Fruit fly (Drosophila melanogaster): ENCODE measurements around the gene ND-PDSW.
A peak's percentile ranks its signal among the peaks of the same experiment; 100 is the strongest.

Gene ND-PDSW

DNA sequence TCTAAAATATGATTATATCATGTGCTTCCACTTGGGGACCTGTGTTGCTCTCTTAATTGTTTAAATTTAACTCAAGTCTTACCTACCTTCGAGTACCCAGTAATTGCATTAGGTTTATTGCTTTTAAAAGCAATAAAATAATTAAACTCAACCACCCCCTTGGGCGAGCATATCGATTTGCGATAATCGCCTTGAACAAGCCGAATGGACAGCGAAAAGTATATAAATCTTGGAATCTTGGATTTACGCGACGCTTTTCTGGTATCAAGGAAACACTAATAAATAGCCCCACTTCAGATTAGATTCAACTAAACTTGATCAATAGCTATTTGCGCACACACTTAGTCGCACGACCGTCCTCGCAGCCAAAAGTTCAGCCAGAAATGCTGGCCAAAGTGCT is 20.3 kb upstream of the ND-PDSW start, which contains the start of gene CG2772:
Gene CG2772 (plus strand): TSS at position 338 of the 400 bp plus-strand sequence.
- no peak for TF ChIP-seq fd96Ca (GFP tag; IDR thresholded peaks at IDR 0.05)
- TF ChIP-seq CG15710 (tag; optimal IDR thresholded peaks at IDR 0.05) = no peak
- TF ChIP-seq CG4496 (GFP tag; IDR thresholded peaks at IDR 0.05) = no peak
- TF ChIP-seq CG10348 (GFP tag; IDR thresholded peaks at IDR 0.05) = no peak
- no peak for TF ChIP-seq Pif1A (GFP tag; optimal IDR thresholded peaks at IDR 0.05)
- TF ChIP-seq gl (tag; optimal IDR thresholded peaks at IDR 0.05) = no peak
- no peak for TF ChIP-seq CG17806 (tag; optimal IDR thresholded peaks at IDR 0.05)
- no peak for TF ChIP-seq CG32121 (GFP tag; IDR thresholded peaks at IDR 0.05)
- TF ChIP-seq D1 (tag; optimal IDR thresholded peaks at IDR 0.05) = no peak
- TF ChIP-seq CG9948 (tag; optimal IDR thresholded peaks at IDR 0.05) = no peak
- TF ChIP-seq Ets98B (GFP tag; IDR thresholded peaks at IDR 0.05) = no peak
- no peak for TF ChIP-seq CG34367 (tag; optimal IDR thresholded peaks at IDR 0.05)
- no peak for TF ChIP-seq CG8301 (tag; optimal IDR thresholded peaks at IDR 0.05)

DNA sequence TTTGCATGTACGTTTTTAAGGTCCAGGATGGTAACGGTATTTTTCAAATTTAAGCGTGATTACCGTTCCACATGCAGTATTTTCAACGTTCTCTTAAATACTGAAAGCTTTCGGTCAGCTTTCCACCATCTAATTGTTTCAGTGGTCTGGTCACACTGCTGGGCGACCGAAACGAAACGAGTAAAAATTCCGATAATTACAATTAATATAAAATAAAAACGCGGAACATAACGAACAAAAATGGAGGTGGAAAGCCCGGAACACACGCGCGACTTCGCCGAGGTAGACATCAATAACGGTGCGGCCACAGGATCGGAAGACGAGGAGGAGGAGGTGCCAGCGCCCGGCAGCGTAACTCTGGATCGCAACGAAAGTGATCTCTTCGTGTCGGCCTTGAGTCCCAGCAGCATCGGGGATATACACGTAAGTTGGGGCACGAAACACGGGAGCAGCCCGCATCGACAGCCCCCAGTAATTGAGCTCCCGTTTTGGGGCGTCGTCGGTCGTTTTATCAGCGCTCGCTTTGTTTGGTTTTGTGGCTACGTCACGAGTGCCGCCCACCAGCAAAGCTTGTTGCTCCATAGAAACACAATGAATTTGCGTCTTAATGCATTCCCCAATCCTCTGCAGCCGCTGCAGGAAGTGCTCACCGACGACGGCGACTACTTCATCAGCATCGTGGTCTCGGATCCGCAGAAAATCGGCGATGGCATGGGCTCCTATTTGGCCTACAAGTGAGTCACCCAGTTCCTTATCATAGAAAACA is 16.2 kb upstream of the ND-PDSW start, which contains the start of gene Snx1:
Gene Snx1 (plus strand): TSS at position 129 of the 766 bp plus-strand sequence.
- TF ChIP-seq CG9948 (tag; optimal IDR thresholded peaks at IDR 0.05) (no peak), CG12605 (GFP tag; IDR thresholded peaks at IDR 0.05) (no peak), Ets98B (GFP tag; IDR thresholded peaks at IDR 0.05) (no peak), CG10348 (GFP tag; IDR thresholded peaks at IDR 0.05) (no peak), CG32121 (GFP tag; IDR thresholded peaks at IDR 0.05) (no peak), CG14655 (GFP tag; optimal IDR thresholded peaks at IDR 0.05) (no peak)

DNA sequence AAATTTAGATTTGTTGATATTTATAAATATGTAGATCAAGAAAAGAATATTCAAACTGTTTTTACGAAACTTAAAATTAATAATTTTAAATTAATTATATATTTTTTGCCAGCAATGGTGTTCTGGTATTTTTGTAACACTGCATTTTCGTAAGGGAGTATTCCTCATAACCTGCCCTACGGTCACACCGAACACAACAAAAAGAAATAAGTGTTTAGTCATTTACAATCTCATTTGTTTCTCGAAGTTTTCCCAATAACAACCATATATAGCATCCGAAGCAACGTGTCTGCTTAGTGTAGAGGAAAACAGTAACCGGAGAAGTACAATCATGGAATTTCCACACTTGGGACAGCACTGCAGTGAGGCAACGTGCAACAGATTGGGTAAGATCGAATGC is 13.7 kb upstream of the ND-PDSW start, which contains the start of gene CG12795:
Gene CG12795 (plus strand): TSS at position 181 of the 400 bp plus-strand sequence.
- no peak for TF ChIP-seq Pif1B (GFP tag; optimal IDR thresholded peaks at IDR 0.05)
- TF ChIP-seq CG8301 (tag; optimal IDR thresholded peaks at IDR 0.05) = no peak
- no peak for TF ChIP-seq gl (tag; optimal IDR thresholded peaks at IDR 0.05)
- no peak for TF ChIP-seq CG10348 (GFP tag; IDR thresholded peaks at IDR 0.05)
- no peak for TF ChIP-seq CG12605 (GFP tag; IDR thresholded peaks at IDR 0.05)
- no peak for TF ChIP-seq CG9948 (tag; optimal IDR thresholded peaks at IDR 0.05)
- no peak for TF ChIP-seq CG8159 (tag; optimal IDR thresholded peaks at IDR 0.05)
- TF ChIP-seq Pif1A (GFP tag; optimal IDR thresholded peaks at IDR 0.05) = no peak

DNA sequence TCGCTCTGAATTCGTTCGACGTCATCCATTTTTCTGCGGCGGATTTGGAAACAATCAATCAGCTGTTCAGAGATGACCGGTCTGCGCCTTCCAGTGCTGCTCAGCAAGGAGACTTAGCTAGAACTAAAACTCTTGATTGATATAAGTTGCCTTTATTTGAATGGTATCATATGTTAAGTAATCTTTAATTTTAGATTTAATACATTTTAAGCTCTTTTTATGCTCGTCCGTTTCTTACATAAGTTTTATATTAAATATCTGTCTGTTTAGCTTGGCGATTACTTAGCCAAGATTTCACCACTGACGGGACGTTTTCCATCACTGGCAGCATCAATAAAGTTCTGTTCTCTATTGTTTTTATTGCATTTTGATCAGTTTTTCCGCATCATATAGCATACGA is 8.9 kb upstream of the ND-PDSW start, which contains the start of the genes Cog3 and Sec5:
Gene Cog3 (minus strand): TSS at position 58 of the 400 bp plus-strand sequence.
Gene Sec5 (plus strand): TSS at position 296 of the 400 bp plus-strand sequence.
- no peak for TF ChIP-seq CG13204 (GFP tag; optimal IDR thresholded peaks at IDR 0.05)
- TF ChIP-seq CG8301 (tag; optimal IDR thresholded peaks at IDR 0.05) = no peak
- peak; percentile 47 for TF ChIP-seq CG9948 (tag; optimal IDR thresholded peaks at IDR 0.05)
- no peak for TF ChIP-seq CG34367 (tag; optimal IDR thresholded peaks at IDR 0.05)
- TF ChIP-seq CG10348 (GFP tag; IDR thresholded peaks at IDR 0.05) = no peak
- peak; percentile 59; the same call in 2 of the 3 replicates for TF ChIP-seq fd96Ca (GFP tag; IDR thresholded peaks at IDR 0.05)
- no peak for TF ChIP-seq EcR (GFP tag; optimal IDR thresholded peaks at IDR 0.05)
- no peak for TF ChIP-seq CG8159 (tag; optimal IDR thresholded peaks at IDR 0.05)
- no peak for TF ChIP-seq Pif1B (GFP tag; optimal IDR thresholded peaks at IDR 0.05)
- TF ChIP-seq CG17806 (tag; optimal IDR thresholded peaks at IDR 0.05) = peak; percentile 48
- TF ChIP-seq CG15710 (tag; optimal IDR thresholded peaks at IDR 0.05) = peak; percentile 73
- no peak; the same call in 1 of the 2 replicates for TF ChIP-seq Ets98B (GFP tag; IDR thresholded peaks at IDR 0.05)
- TF ChIP-seq CG14655 (GFP tag; optimal IDR thresholded peaks at IDR 0.05) = no peak
- peak; percentile 55; the same call in 2 of the 3 replicates for TF ChIP-seq CG4496 (GFP tag; IDR thresholded peaks at IDR 0.05)
- TF ChIP-seq D1 (tag; optimal IDR thresholded peaks at IDR 0.05) = no peak
- TF ChIP-seq CG32121 (GFP tag; IDR thresholded peaks at IDR 0.05) = peak; percentile 63
- TF ChIP-seq Snoo (tag; optimal IDR thresholded peaks at IDR 0.05) = peak; percentile 59
- TF ChIP-seq gl (tag; optimal IDR thresholded peaks at IDR 0.05) = no peak
- no peak for TF ChIP-seq Pif1A (GFP tag; optimal IDR thresholded peaks at IDR 0.05)
- no peak for TF ChIP-seq rn (GFP tag; IDR thresholded peaks at IDR 0.05)
- no peak for TF ChIP-seq CG12605 (GFP tag; IDR thresholded peaks at IDR 0.05)

DNA sequence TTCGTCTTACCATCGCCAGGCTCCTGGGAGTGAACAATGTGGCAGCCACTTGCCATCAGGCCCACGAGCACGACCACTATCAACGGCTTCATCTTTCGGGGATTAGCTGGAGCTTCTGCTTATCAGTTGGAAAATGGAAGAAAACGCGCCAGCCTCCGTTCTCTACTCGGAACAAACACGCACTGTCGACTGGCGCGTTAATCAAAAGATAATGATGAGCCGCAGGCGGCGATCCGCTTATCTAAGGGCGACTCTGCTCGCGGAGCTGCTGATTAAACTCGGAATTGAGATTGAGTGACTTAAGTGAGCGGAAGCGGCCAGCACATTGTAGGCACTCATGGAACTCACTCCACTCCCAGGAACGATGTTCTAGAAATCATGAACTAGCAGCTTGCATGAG is 4.2 kb upstream of the ND-PDSW start, which contains the start of gene CG3246:
Gene CG3246 (minus strand): TSS at position 193 of the 400 bp plus-strand sequence.
- TF ChIP-seq EcR (GFP tag; optimal IDR thresholded peaks at IDR 0.05) (no peak), gl (tag; optimal IDR thresholded peaks at IDR 0.05) (no peak), CG12605 (GFP tag; IDR thresholded peaks at IDR 0.05) (no peak), Ets98B (GFP tag; IDR thresholded peaks at IDR 0.05) (no peak), CG14655 (GFP tag; optimal IDR thresholded peaks at IDR 0.05) (no peak), CG4496 (GFP tag; IDR thresholded peaks at IDR 0.05) (no peak), Snoo (tag; optimal IDR thresholded peaks at IDR 0.05) (no peak), D1 (tag; optimal IDR thresholded peaks at IDR 0.05) (no peak), CG34367 (tag; optimal IDR thresholded peaks at IDR 0.05) (no peak), CG17806 (tag; optimal IDR thresholded peaks at IDR 0.05) (no peak), CG32121 (GFP tag; IDR thresholded peaks at IDR 0.05) (no peak), CG15710 (tag; optimal IDR thresholded peaks at IDR 0.05) (no peak), CG8159 (tag; optimal IDR thresholded peaks at IDR 0.05) (no peak), Pif1A (GFP tag; optimal IDR thresholded peaks at IDR 0.05) (no peak), CG9948 (tag; optimal IDR thresholded peaks at IDR 0.05) (no peak), Pif1B (GFP tag; optimal IDR thresholded peaks at IDR 0.05) (no peak), CG13204 (GFP tag; optimal IDR thresholded peaks at IDR 0.05) (no peak)

DNA sequence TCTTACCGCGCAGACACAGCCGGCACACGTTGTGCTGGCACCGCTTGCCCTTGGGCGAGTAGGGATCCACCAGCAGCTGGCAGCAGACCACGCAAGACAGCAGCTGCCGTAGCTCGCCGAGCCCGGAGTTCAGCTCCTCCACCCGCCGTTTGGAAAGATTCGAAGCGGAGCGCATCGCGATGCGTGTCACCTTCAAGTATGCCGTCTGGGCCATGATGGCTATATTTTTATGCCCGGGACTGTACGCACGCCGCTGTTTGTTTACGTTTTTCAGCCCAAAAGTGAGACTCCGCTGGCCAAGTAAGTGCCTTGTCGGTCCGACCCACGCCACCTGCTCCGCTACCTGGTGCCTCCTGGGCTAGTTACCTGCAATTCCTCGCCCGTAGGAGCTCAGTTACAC is 531 bp upstream of the ND-PDSW start:
- TF ChIP-seq rn (GFP tag; IDR thresholded peaks at IDR 0.05) (no peak), fd96Ca (GFP tag; IDR thresholded peaks at IDR 0.05) (peak; percentile 56; the same call in 1 of the 3 replicates)

All from whole organism, pupa.